Worm (Caenorhabditis elegans) whole organism, L4 larva: ENCODE data around the gene pals-33.

ENCODE experiments used
- F10B5.3 ChIP-seq: sonication (generic microtip); optimal IDR thresholded peaks from 2 replicates; lab custom pipeline; 2016; ENCODE audit warnings: mild to moderate bottlenecking, missing genetic modification characterization, missing compliant biosample characterization
- F26F4.8 ChIP-seq: fragments of 200-800 bp; sonication (Bioruptor generic); conservative IDR thresholded peaks from 2 replicates; pipeline ENCODE4 v1.3.6; 2022; ENCODE audit warnings: missing genetic modification characterization, missing compliant biosample characterization
- T20F7.1 ChIP-seq: fragments of 200-800 bp; sonication (Bioruptor generic); optimal IDR thresholded peaks from 2 replicates; lab custom pipeline; 2018; ENCODE audit warnings: mild to moderate bottlenecking, missing genetic modification characterization, missing compliant biosample characterization
- T26A8.4 ChIP-seq: fragments of 200-800 bp; sonication (Bioruptor generic); IDR thresholded peaks from 2 replicates; pipeline ENCODE4 v1.3.6; 2022; ENCODE audit warnings: missing genetic modification characterization, missing compliant biosample characterization
- Y105C5A.15 ChIP-seq: fragments of 200-800 bp; sonication (Bioruptor generic); IDR thresholded peaks from 2 replicates; pipeline ENCODE4 v1.3.6; 2022; ENCODE audit warnings: missing genetic modification characterization, missing compliant biosample characterization
- Y5F2A.4 ChIP-seq: fragments of 200-800 bp; sonication (Bioruptor generic); optimal IDR thresholded peaks from 2 replicates; lab custom pipeline; 2018; ENCODE audit warnings: mild to moderate bottlenecking, missing genetic modification characterization, missing compliant biosample characterization
- ZK337.2 ChIP-seq: fragments of 200-800 bp; sonication (Bioruptor generic); IDR thresholded peaks from 2 replicates; pipeline ENCODE4 v1.3.6; 2022; ENCODE audit warnings: missing genetic modification reagents, missing genetic modification characterization, missing compliant biosample characterization
- ceh-20 ChIP-seq: fragments of 200-800 bp; sonication (Bioruptor generic); IDR thresholded peaks from 2 replicates; pipeline ENCODE4 v1.3.6; 2022; ENCODE audit warnings: missing genetic modification reagents, missing genetic modification characterization, missing compliant biosample characterization
- ctbp-1 ChIP-seq: fragments of 200-800 bp; sonication (Bioruptor generic); IDR thresholded peaks from 2 replicates; pipeline ENCODE4 v1.3.6; 2022; ENCODE audit warnings: missing genetic modification reagents, missing genetic modification characterization, missing compliant biosample characterization
- daf-16 ChIP-seq, 3 experiments: sonication (generic microtip); optimal IDR thresholded peaks; 2 replicates each; lab custom pipeline; 2016 to 2017; ENCODE audit warnings: missing genetic modification characterization in 3 of 3, missing genetic modification reagents in 3 of 3, mild to moderate bottlenecking in 2 of 3, missing compliant biosample characterization in 2 of 3, missing biosample characterization in 1 of 3, moderate library complexity in 1 of 3
- daf-19 ChIP-seq: fragments of 200-800 bp; sonication (Bioruptor generic); conservative IDR thresholded peaks from 2 replicates; pipeline ENCODE4 v1.3.6; 2022; ENCODE audit warnings: missing genetic modification characterization, missing compliant biosample characterization
- dmd-6 ChIP-seq: fragments of 200-800 bp; sonication (Bioruptor generic); IDR thresholded peaks from 2 replicates; pipeline ENCODE4 v1.3.6; 2022; ENCODE audit warnings: missing genetic modification reagents, missing genetic modification characterization, missing compliant biosample characterization
- dve-1 ChIP-seq: sonication (generic microtip); optimal IDR thresholded peaks from 2 replicates; lab custom pipeline; 2017; ENCODE audit warnings: antibody characterized with exemption, mild to moderate bottlenecking, missing genetic modification characterization, missing compliant biosample characterization; ENCODE audit not compliant: insufficient read depth
- egl-27 ChIP-seq: sonication (generic microtip); optimal IDR thresholded peaks from 3 replicates; lab custom pipeline; 2017; ENCODE audit warnings: missing biosample characterization, missing genetic modification reagents, missing genetic modification characterization
- fos-1 ChIP-seq: fragments of 150-350 bp; optimal IDR thresholded peaks from 2 replicates; lab custom pipeline; 2014; ENCODE audit warnings: missing biosample characterization, missing genetic modification characterization
- hif-1 ChIP-seq, 2 experiments: sonication (generic microtip); optimal IDR thresholded peaks; 2 replicates each; lab custom pipeline; 2016 to 2017; ENCODE audit warnings: missing compliant biosample characterization in 2 of 2, missing genetic modification characterization in 2 of 2, missing genetic modification reagents in 2 of 2, missing genotype in 2 of 2, mild to moderate bottlenecking in 1 of 2
- hlh-11 ChIP-seq: fragments of 200-800 bp; sonication (Bioruptor generic); optimal IDR thresholded peaks from 2 replicates; lab custom pipeline; 2018; ENCODE audit warnings: mild to moderate bottlenecking, missing genetic modification characterization, missing compliant biosample characterization
- hlh-30 ChIP-seq: sonication (generic microtip); optimal IDR thresholded peaks from 2 replicates; lab custom pipeline; 2017; ENCODE audit warnings: antibody characterized with exemption, mild to moderate bottlenecking, missing genetic modification characterization, missing compliant biosample characterization; ENCODE audit not compliant: insufficient read depth
- lin-29 ChIP-seq: fragments of 200-800 bp; sonication (Bioruptor generic); IDR thresholded peaks from 2 replicates; pipeline ENCODE4 v1.3.6; 2022; ENCODE audit warnings: missing genetic modification reagents, missing genetic modification characterization, missing compliant biosample characterization
- lin-38 ChIP-seq: fragments of 200-800 bp; sonication (Bioruptor generic); IDR thresholded peaks from 2 replicates; pipeline ENCODE4 v1.3.6; 2022; ENCODE audit warnings: missing genetic modification reagents, missing genetic modification characterization, missing compliant biosample characterization
- lin-39 ChIP-seq: fragments of 150-350 bp; optimal IDR thresholded peaks from 2 replicates; lab custom pipeline; 2014; ENCODE audit warnings: missing biosample characterization, missing genetic modification reagents, missing genetic modification characterization
- mdl-1 ChIP-seq, 2 experiments: fragments of 150-350 bp in 1 of 2; sonication (generic microtip) in 1 of 2; optimal IDR thresholded peaks; 2 replicates each; lab custom pipeline; 2014 to 2017; ENCODE audit warnings: missing biosample characterization in 2 of 2, missing genetic modification characterization in 2 of 2
- mep-1 ChIP-seq: fragments of 150-350 bp; sonication (generic microtip); optimal IDR thresholded peaks from 3 replicates; lab custom pipeline; 2014; ENCODE audit warnings: missing biosample characterization, missing genetic modification characterization
- nhr-102 ChIP-seq: sonication (generic microtip); optimal IDR thresholded peaks from 2 replicates; lab custom pipeline; 2016; ENCODE audit warnings: mild to moderate bottlenecking, missing genetic modification characterization, moderate library complexity, missing compliant biosample characterization
- nhr-237 ChIP-seq: sonication (generic microtip); optimal IDR thresholded peaks from 2 replicates; lab custom pipeline; 2017; ENCODE audit warnings: missing biosample characterization, missing genetic modification characterization
- nhr-25 ChIP-seq: sonication (generic microtip); optimal IDR thresholded peaks from 2 replicates; lab custom pipeline; 2017; ENCODE audit warnings: missing genetic modification characterization, mild to moderate bottlenecking, missing compliant biosample characterization, antibody characterized with exemption, moderate library complexity, borderline replicate concordance; ENCODE audit not compliant: insufficient read depth
- nhr-28 ChIP-seq: fragments of 150-350 bp; optimal IDR thresholded peaks from 2 replicates; lab custom pipeline; 2014; ENCODE audit warnings: missing biosample characterization, missing genetic modification characterization
- nhr-48 ChIP-seq: sonication (generic microtip); optimal IDR thresholded peaks from 2 replicates; lab custom pipeline; 2016; ENCODE audit warnings: mild to moderate bottlenecking, missing genetic modification characterization, missing compliant biosample characterization
- nhr-77 ChIP-seq: fragments of 150-350 bp; optimal IDR thresholded peaks from 2 replicates; lab custom pipeline; 2014; ENCODE audit warnings: missing biosample characterization, missing genetic modification characterization
- php-3 ChIP-seq: fragments of 200-800 bp; sonication (Bioruptor generic); IDR thresholded peaks from 2 replicates; pipeline ENCODE4 v1.3.6; 2022; ENCODE audit warnings: missing genetic modification reagents, missing genetic modification characterization, missing compliant biosample characterization
- pqm-1 ChIP-seq: sonication (generic microtip); optimal IDR thresholded peaks from 2 replicates; lab custom pipeline; 2017; ENCODE audit warnings: missing biosample characterization, missing genetic modification characterization
- rbr-2 ChIP-seq: sonication (generic microtip); optimal IDR thresholded peaks from 2 replicates; lab custom pipeline; 2016; ENCODE audit warnings: missing genotype, missing genetic modification characterization, missing compliant biosample characterization
- sdz-12 ChIP-seq: fragments of 200-800 bp; sonication (Bioruptor generic); optimal IDR thresholded peaks from 2 replicates; lab custom pipeline; 2018; ENCODE audit warnings: mild to moderate bottlenecking, missing genetic modification characterization, missing compliant biosample characterization
- spr-3 ChIP-seq: fragments of 200-800 bp; sonication (Bioruptor generic); optimal IDR thresholded peaks from 2 replicates; lab custom pipeline; 2018; ENCODE audit warnings: mild to moderate bottlenecking, missing genetic modification characterization, missing compliant biosample characterization
- unc-62 ChIP-seq, 3 experiments: fragments of 150-350 bp in 1 of 3; sonication (generic microtip); optimal IDR thresholded peaks in 2 of 3; peaks in 1 of 3; 1 replicate in 1 of 3; 2 replicates in 2 of 3; lab custom pipeline; 2014 to 2017; ENCODE audit warnings: missing biosample characterization in 3 of 3, missing genetic modification characterization in 3 of 3, missing genetic modification reagents in 3 of 3, missing genotype in 1 of 3
- zip-2 ChIP-seq: fragments of 150-350 bp; optimal IDR thresholded peaks from 2 replicates; lab custom pipeline; 2014; ENCODE audit warnings: missing biosample characterization, missing genetic modification characterization

The pals-33 gene

DNA sequence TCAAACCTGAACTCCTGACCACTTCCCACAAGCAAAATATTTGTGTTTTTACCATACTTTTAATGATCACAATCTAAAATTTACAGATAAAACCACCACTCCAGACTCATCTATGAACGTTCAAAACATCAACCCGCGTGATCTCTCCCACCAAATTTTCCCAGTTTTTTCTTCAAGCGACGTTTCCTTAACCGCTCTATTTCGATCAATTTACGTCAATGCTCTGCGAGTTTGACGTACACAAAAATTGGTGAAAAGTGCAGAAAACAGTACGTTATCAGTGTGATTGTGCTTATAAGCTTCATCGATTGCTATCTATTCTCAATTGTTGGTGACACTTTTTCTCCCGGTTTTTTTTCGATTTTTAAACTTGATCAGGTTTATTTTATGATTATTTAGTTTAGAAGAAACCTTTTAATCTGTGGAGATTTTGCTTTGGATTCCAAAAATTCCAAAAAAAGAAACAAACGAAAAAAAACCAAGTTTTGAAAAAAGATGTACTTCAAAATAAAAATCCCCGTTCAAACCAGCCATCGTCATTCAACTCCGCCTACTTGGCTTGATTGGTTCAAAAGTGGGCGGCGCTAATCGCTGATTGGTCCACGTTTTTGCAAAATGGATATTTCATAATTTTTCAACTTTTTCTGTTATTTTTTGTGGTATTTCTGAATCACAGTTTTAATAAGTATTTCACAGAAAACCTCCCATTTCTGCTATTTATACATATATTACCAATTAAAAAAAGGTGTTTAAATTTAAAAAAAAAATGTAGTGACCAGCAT, 40.7 kb upstream of the pals-33 start:
- TF ChIP-seq nhr-48 (peak; percentile 67), ceh-20 (no peak), nhr-25 (tag; lab: Kevin White, UChicago) (no peak), pqm-1 (tag; lab: Kevin White, UChicago) (peak; percentile 31), nhr-28 (tag; lab: Kevin White, UChicago) (peak; percentile 67), daf-16 (GFP tag; optimal IDR thresholded peaks at IDR 0.05; lab: Kevin White, UChicago) (no peak), daf-16 (tag; optimal IDR thresholded peaks at IDR 0.05; lab: Kevin White, UChicago) (peak; percentile 96), F10B5.3 (no peak), nhr-77 (tag; lab: Kevin White, UChicago) (peak; percentile 78), zip-2 (tag; lab: Kevin White, UChicago) (no peak), F26F4.8 (GFP tag; lab: Robert Waterston, UW) (no peak), sdz-12 (GFP tag; lab: Kevin White, UChicago) (no peak), egl-27 (tag; lab: Kevin White, UChicago) (no peak), Y105C5A.15 (GFP tag; lab: Robert Waterston, UW) (no peak), hif-1 (tag; optimal IDR thresholded peaks at IDR 0.05; lab: Kevin White, UChicago) (peak in 1 of 2 experiments; percentile 8), nhr-102 (tag; lab: Kevin White, UChicago) (peak; percentile 74), dve-1 (tag; lab: Kevin White, UChicago) (peak; percentile 83), rbr-2 (tag; lab: Kevin White, UChicago) (no peak), ZK337.2 (GFP tag; lab: Robert Waterston, UW) (no peak), mdl-1 (tag; optimal IDR thresholded peaks at IDR 0.05; lab: Kevin White, UChicago) (peak in 1 of 2 experiments; percentile 27), lin-29 (GFP tag; lab: Robert Waterston, UW) (no peak), T26A8.4 (no peak), mep-1 (tag; lab: Kevin White, UChicago) (peak; percentile 47), nhr-237 (tag; lab: Kevin White, UChicago) (no peak), ctbp-1 (no peak), php-3 (peak; percentile 72; the same call in 1 of the 2 replicates), hlh-11 (tag; lab: Kevin White, UChicago) (peak; percentile 76), lin-39 (tag; lab: Kevin White, UChicago) (no peak), dmd-6 (peak; percentile 88), fos-1 (tag; lab: Kevin White, UChicago) (no peak), Y5F2A.4 (GFP tag; lab: Kevin White, UChicago) (no peak), hlh-30 (peak; percentile 68), spr-3 (GFP tag; lab: Kevin White, UChicago) (no peak)

DNA sequence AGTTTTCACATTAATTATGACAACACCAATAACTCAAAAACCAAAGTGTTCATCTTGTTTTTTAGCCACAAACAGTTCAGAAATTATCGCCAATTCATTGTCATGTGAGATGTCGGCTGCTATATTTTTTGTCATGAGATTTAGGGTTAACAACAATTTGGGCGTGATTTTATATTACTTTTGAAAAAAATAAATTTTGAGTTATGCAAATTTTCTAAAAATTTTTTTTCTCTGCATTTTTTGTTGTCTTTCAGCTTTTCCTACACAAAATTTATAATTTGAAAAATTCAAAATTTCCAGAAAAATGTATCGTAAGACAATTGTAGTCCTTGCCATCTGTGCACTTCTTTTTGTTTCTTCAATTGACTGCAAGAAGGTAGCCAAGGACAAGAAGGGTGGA, 40.1 kb upstream of the pals-33 start, which contains the start of gene F59B1.2:
Gene F59B1.2 (plus strand): TSS at position 301 of the 400 bp plus-strand sequence.
- peak; percentile 27 for TF ChIP-seq hlh-30
- TF ChIP-seq unc-62 (GFP tag; optimal IDR thresholded peaks at IDR 0.05 in 1 of 2; lab: Kevin White, UChicago): no peak
- no peak for TF ChIP-seq unc-62 (tag; optimal IDR thresholded peaks at IDR 0.05; lab: Kevin White, UChicago)
- no peak for TF ChIP-seq daf-19 (GFP tag; lab: Robert Waterston, UW)
- TF ChIP-seq lin-38 (GFP tag; lab: Robert Waterston, UW): no peak
- peak; percentile 4 for TF ChIP-seq T20F7.1 (GFP tag; lab: Kevin White, UChicago)
